Fruit fly (Drosophila melanogaster): ENCODE data around the gene ssp2.

ssp2 gene

dm6 chr3L:13956667-13957066 lies 8.3 kb upstream of the ssp2 start:
- TF ChIP-seq CG5204 (GFP tag; optimal IDR thresholded peaks at IDR 0.05) = no peak
- no peak for TF ChIP-seq Mnt (GFP tag; optimal IDR thresholded peaks at IDR 0.05)
- no peak for TF ChIP-seq CG1620 (GFP tag; optimal IDR thresholded peaks at IDR 0.05)
- no peak for TF ChIP-seq bab1 (GFP tag; optimal IDR thresholded peaks at IDR 0.05)
- no peak for TF ChIP-seq Crg-1 (GFP tag; optimal IDR thresholded peaks at IDR 0.05)
- TF ChIP-seq CG14711 (tag; optimal IDR thresholded peaks at IDR 0.05) = no peak
- TF ChIP-seq kay (GFP tag; ENCODE audit: borderline replicate concordance) = no peak
- no peak for TF ChIP-seq CG33017 (tag; optimal IDR thresholded peaks at IDR 0.05)
- TF ChIP-seq Hr96 (GFP tag; optimal IDR thresholded peaks at IDR 0.05) = no peak
- TF ChIP-seq toe (GFP tag; optimal IDR thresholded peaks at IDR 0.05) = no peak
- TF ChIP-seq tj (GFP tag; optimal IDR thresholded peaks at IDR 0.05) = no peak
- no peak for TF ChIP-seq cnc (optimal IDR thresholded peaks at IDR 0.05)
- TF ChIP-seq CG12768 (GFP tag; optimal IDR thresholded peaks at IDR 0.05) = no peak
- no peak for TF ChIP-seq CG11617 (GFP tag; optimal IDR thresholded peaks at IDR 0.05)
- TF ChIP-seq CG7045 (GFP tag; optimal IDR thresholded peaks at IDR 0.05) = no peak
- TF ChIP-seq CG7101 (tag; optimal IDR thresholded peaks at IDR 0.05) = no peak
- TF ChIP-seq Clk (GFP tag; optimal IDR thresholded peaks at IDR 0.05) = no peak

dm6 chr3L:13957212-13957668 lies 7.8 kb upstream of the ssp2 start:
- TF ChIP-seq CG33017 (tag; optimal IDR thresholded peaks at IDR 0.05) = no peak
- TF ChIP-seq CG11617 (GFP tag; optimal IDR thresholded peaks at IDR 0.05) = peak; percentile 3
- peak; percentile 44 for TF ChIP-seq bab1 (GFP tag; optimal IDR thresholded peaks at IDR 0.05)
- no peak for TF ChIP-seq toe (GFP tag; optimal IDR thresholded peaks at IDR 0.05)
- peak; percentile 13 for TF ChIP-seq CG14711 (tag; optimal IDR thresholded peaks at IDR 0.05)
- TF ChIP-seq kay (GFP tag; ENCODE audit: borderline replicate concordance) = no peak

dm6 chr3L:13957789-13958188 lies 7.2 kb upstream of the ssp2 start:
- TF ChIP-seq ovo (GFP tag; optimal IDR thresholded peaks at IDR 0.05) (no peak), tj (GFP tag; optimal IDR thresholded peaks at IDR 0.05) (peak; percentile 93)

dm6 chr3L:13965502-13965843 lies 470 bp downstream of the ssp2 start:
- TF ChIP-seq Clk (GFP tag; optimal IDR thresholded peaks at IDR 0.05) (no peak), Hr96 (GFP tag; optimal IDR thresholded peaks at IDR 0.05) (no peak), Crg-1 (GFP tag; optimal IDR thresholded peaks at IDR 0.05) (no peak)

- TF ChIP-seq kay (GFP tag; ENCODE audit: borderline replicate concordance) (no peak), CG11617 (GFP tag; optimal IDR thresholded peaks at IDR 0.05) (no peak)
Measured at dm6 chr3L:13973377-13974111, 8.5 kb downstream of the ssp2 start, which contains the start of the genes CG13738 and Hsc70-1. CG13738 (minus strand) TSS chr3L:13973477. Hsc70-1 (plus strand) TSS chr3L:13974061.

dm6 chr3L:13982516-13982915 lies 17.5 kb downstream of the ssp2 start:
- TF ChIP-seq CG14711 (tag; optimal IDR thresholded peaks at IDR 0.05) (no peak), CG12768 (GFP tag; optimal IDR thresholded peaks at IDR 0.05) (no peak), CG7101 (tag; optimal IDR thresholded peaks at IDR 0.05) (no peak), CG7045 (GFP tag; optimal IDR thresholded peaks at IDR 0.05) (no peak), ovo (GFP tag; optimal IDR thresholded peaks at IDR 0.05) (no peak), Crg-1 (GFP tag; optimal IDR thresholded peaks at IDR 0.05) (no peak), Clk (GFP tag; optimal IDR thresholded peaks at IDR 0.05) (no peak), cnc (optimal IDR thresholded peaks at IDR 0.05) (no peak), toe (GFP tag; optimal IDR thresholded peaks at IDR 0.05) (no peak), CG1620 (GFP tag; optimal IDR thresholded peaks at IDR 0.05) (no peak), pad (GFP tag; optimal IDR thresholded peaks at IDR 0.05) (no peak), CG33017 (tag; optimal IDR thresholded peaks at IDR 0.05) (no peak)

DNA sequence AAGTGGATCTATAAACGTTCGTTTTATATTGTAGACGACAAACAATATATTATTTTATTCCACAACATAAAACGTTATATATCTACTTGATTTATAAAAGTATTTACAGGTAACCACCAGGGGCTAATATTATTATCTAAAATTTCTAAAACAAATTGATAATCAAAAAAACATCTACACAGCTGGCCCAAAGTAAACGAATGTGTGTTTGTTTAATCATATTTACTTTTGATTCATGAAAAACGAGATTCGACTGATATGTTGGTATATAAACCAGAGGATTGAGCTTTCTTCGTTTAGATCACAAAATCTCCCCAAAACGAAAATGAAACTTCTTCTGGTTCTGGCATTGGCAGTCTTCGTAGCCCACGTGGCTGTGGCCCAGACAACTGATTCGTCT lies 21.3 kb downstream of the ssp2 start, which contains the start of gene CG17362:
Gene CG17362 (plus strand): TSS at position 291 of the 400 bp plus-strand sequence.
- TF ChIP-seq toe (GFP tag; optimal IDR thresholded peaks at IDR 0.05) (no peak), Crg-1 (GFP tag; optimal IDR thresholded peaks at IDR 0.05) (no peak), cnc (optimal IDR thresholded peaks at IDR 0.05) (no peak), CG5204 (GFP tag; optimal IDR thresholded peaks at IDR 0.05) (no peak), CG12768 (GFP tag; optimal IDR thresholded peaks at IDR 0.05) (no peak), CG14711 (tag; optimal IDR thresholded peaks at IDR 0.05) (no peak)

- TF ChIP-seq kay (GFP tag; ENCODE audit: borderline replicate concordance) (no peak), CG14711 (tag; optimal IDR thresholded peaks at IDR 0.05) (no peak), ovo (GFP tag; optimal IDR thresholded peaks at IDR 0.05) (no peak), CG33017 (tag; optimal IDR thresholded peaks at IDR 0.05) (no peak), Mnt (GFP tag; optimal IDR thresholded peaks at IDR 0.05) (no peak), CG5204 (GFP tag; optimal IDR thresholded peaks at IDR 0.05) (no peak), Crg-1 (GFP tag; optimal IDR thresholded peaks at IDR 0.05) (no peak), pad (GFP tag; optimal IDR thresholded peaks at IDR 0.05) (no peak), cnc (optimal IDR thresholded peaks at IDR 0.05) (no peak), toe (GFP tag; optimal IDR thresholded peaks at IDR 0.05) (no peak), tj (GFP tag; optimal IDR thresholded peaks at IDR 0.05) (no peak), cic (GFP tag; optimal IDR thresholded peaks at IDR 0.05) (no peak), CG7045 (GFP tag; optimal IDR thresholded peaks at IDR 0.05) (no peak), CG7101 (tag; optimal IDR thresholded peaks at IDR 0.05) (no peak), Clk (GFP tag; optimal IDR thresholded peaks at IDR 0.05) (no peak), CG12768 (GFP tag; optimal IDR thresholded peaks at IDR 0.05) (no peak), Hr96 (GFP tag; optimal IDR thresholded peaks at IDR 0.05) (no peak)
Measured at dm6 chr3L:13987578-13987977, 22.6 kb downstream of the ssp2 start, which contains the start of gene CG9040. CG9040 (plus strand) TSS chr3L:13987878.

All from whole organism, adult.